Fruit fly (Drosophila melanogaster): ENCODE results near the gene Or65a.
A peak's percentile ranks its signal among the peaks of the same experiment; 100 is the strongest.

Or65a gene

dm6 chr3L:6342253-6342652 lies 21.8 kb downstream of the Or65a start:
- TF ChIP-seq lz (GFP tag; optimal IDR thresholded peaks at IDR 0.05) (no peak), fd85E (GFP tag; optimal IDR thresholded peaks at IDR 0.05) (no peak), CG11762 (GFP tag; optimal IDR thresholded peaks at IDR 0.05; ENCODE audit: insufficient read depth) (no peak), Lpt (GFP tag; optimal IDR thresholded peaks at IDR 0.05) (no peak), CG3032 (tag; optimal IDR thresholded peaks at IDR 0.05) (no peak), OdsH (GFP tag; optimal IDR thresholded peaks at IDR 0.05) (no peak), CG6792 (GFP tag; optimal IDR thresholded peaks at IDR 0.05) (no peak), Met (GFP tag; optimal IDR thresholded peaks at IDR 0.05) (no peak), Ets21C (GFP tag; optimal IDR thresholded peaks at IDR 0.05) (no peak), CG10631 (GFP tag; optimal IDR thresholded peaks at IDR 0.05) (no peak), Gug (GFP tag; IDR thresholded peaks at IDR 0.05) (no peak), salr (GFP tag; optimal IDR thresholded peaks at IDR 0.05) (no peak), CG10669 (GFP tag; optimal IDR thresholded peaks at IDR 0.05) (no peak), CG34406 (GFP tag; optimal IDR thresholded peaks at IDR 0.05) (no peak), Eip78C (GFP tag) (no peak), Smox (GFP tag; optimal IDR thresholded peaks at IDR 0.05) (no peak)

DNA sequence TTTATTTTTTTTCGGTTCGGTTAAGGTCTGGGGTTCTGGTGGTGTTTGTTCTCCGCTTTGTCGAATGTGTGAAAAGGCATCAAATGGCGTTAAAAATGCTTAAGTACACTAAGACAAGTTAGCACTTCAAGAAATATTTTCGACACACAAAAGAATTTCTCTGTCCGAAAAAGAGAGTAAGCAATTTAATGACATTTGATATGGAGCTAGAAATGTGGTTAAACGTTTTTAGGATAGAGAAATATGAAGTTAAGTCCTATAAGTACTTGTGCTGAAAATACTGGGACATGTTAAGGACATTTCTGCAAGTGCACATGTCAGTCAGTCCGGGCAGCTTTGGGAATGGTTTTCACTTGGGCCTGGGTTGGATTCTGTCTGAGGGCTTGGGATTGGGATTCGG lies 23.8 kb downstream of the Or65a start:
- peak; percentile 32 for TF ChIP-seq cyc (GFP tag; optimal IDR thresholded peaks at IDR 0.05)
- TF ChIP-seq CG10669 (GFP tag; optimal IDR thresholded peaks at IDR 0.05), result no peak
- TF ChIP-seq Eip93F (GFP tag; optimal IDR thresholded peaks at IDR 0.05), result no peak
- TF ChIP-seq OdsH (GFP tag; optimal IDR thresholded peaks at IDR 0.05), result peak; percentile 0
- TF ChIP-seq Blimp-1 (GFP tag; optimal IDR thresholded peaks at IDR 0.05), result no peak
- peak; percentile 69 for TF ChIP-seq svp (GFP tag)
- no peak for TF ChIP-seq CG7368 (GFP tag; optimal IDR thresholded peaks at IDR 0.05)
- peak; percentile 22 for TF ChIP-seq Ets96B (tag; optimal IDR thresholded peaks at IDR 0.05)
- no peak for TF ChIP-seq pdm3 (GFP tag; optimal IDR thresholded peaks at IDR 0.05)
- TF ChIP-seq topi (GFP tag; optimal IDR thresholded peaks at IDR 0.05), result peak; percentile 20
- peak; percentile 9 for TF ChIP-seq achi (GFP tag; optimal IDR thresholded peaks at IDR 0.05)
- peak; percentile 44 for TF ChIP-seq CG31627 (GFP tag; optimal IDR thresholded peaks at IDR 0.05)
- peak; percentile 17 for TF ChIP-seq Met (GFP tag; optimal IDR thresholded peaks at IDR 0.05)
- no peak for TF ChIP-seq CG8319 (GFP tag; optimal IDR thresholded peaks at IDR 0.05)
- TF ChIP-seq esn (GFP tag; optimal IDR thresholded peaks at IDR 0.05), result peak; percentile 52
- TF ChIP-seq fkh (GFP tag; optimal IDR thresholded peaks at IDR 0.05), result no peak
- TF ChIP-seq Ets21C (GFP tag; optimal IDR thresholded peaks at IDR 0.05), result peak; percentile 5
- TF ChIP-seq Eip78C (GFP tag), result peak; percentile 74
- TF ChIP-seq CG11294 (GFP tag; IDR thresholded peaks at IDR 0.05), result no peak
- peak; percentile 47 for TF ChIP-seq Hr39 (GFP tag; optimal IDR thresholded peaks at IDR 0.05)
- peak; percentile 21 for TF ChIP-seq Sox102F (GFP tag; optimal IDR thresholded peaks at IDR 0.05)
- 0 out of 2 replicates have a peak, but pooled peaks have one; percentile 11 for TF ChIP-seq CG15336 (GFP tag; IDR thresholded peaks at IDR 0.05)
- no peak for TF ChIP-seq CG6854 (GFP tag; optimal IDR thresholded peaks at IDR 0.05)
- TF ChIP-seq CG3919 (GFP tag; optimal IDR thresholded peaks at IDR 0.05), result peak; percentile 16
- peak; percentile 22 for TF ChIP-seq CG6792 (GFP tag; optimal IDR thresholded peaks at IDR 0.05)
- TF ChIP-seq CG4318 (GFP tag; optimal IDR thresholded peaks at IDR 0.05), result no peak
- TF ChIP-seq CG1621 (tag; optimal IDR thresholded peaks at IDR 0.05), result no peak
- peak; percentile 0 for TF ChIP-seq vri (GFP tag; optimal IDR thresholded peaks at IDR 0.05)
- no peak for TF ChIP-seq Sox14 (GFP tag; optimal IDR thresholded peaks at IDR 0.05)
- peak; percentile 3 for TF ChIP-seq Eip75B (GFP tag; optimal IDR thresholded peaks at IDR 0.05)
- TF ChIP-seq CG10631 (GFP tag; optimal IDR thresholded peaks at IDR 0.05), result peak; percentile 24
- TF ChIP-seq Smox (GFP tag; optimal IDR thresholded peaks at IDR 0.05), result peak; percentile 39
- no peak for TF ChIP-seq CG6276 (GFP tag; optimal IDR thresholded peaks at IDR 0.05)
